Worm (Caenorhabditis elegans): Measurements from ENCODE around the gene spp-20.

DNA sequence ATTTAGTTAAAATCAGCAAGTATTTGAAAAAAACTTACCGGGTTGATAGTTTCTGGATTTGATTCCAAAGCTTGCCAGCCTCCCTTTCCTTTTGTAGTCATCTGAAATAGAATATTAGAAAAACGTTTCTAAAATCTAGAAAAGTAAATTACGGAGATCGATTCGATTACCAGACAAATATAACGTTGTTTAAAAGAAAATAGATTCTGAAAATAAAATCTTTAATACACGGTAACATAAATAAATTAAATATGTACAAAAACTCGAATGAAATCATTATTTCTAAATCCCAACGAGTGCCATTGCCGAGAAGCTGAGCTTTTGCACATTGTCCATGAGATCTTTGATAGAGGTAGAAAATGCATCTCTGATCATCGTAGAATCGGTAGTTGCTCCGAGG, 49.3 kb downstream of the spp-20 start, which contains the start of gene ubh-3:
- TF ChIP-seq unc-62 (GFP tag; optimal IDR thresholded peaks at IDR 0.05) = no peak
- no peak for TF ChIP-seq skn-1 (tag; optimal IDR thresholded peaks at IDR 0.05)

All from whole organism, L3 larva.